Fruit fly (Drosophila melanogaster): ENCODE results near the gene CG3769.

The CG3769 gene

dm6 chr2L:9449257-9449972, 14.2 kb downstream of the CG3769 start (continued):
- TF ChIP-seq eve (GFP tag; optimal IDR thresholded peaks at IDR 0.05) (peak; percentile 92 to 99), CG2129 (GFP tag; IDR thresholded peaks at IDR 0.05; ENCODE audit: partially characterized antibody) (no peak)

dm6 chr2L:9452959-9453358, 17.8 kb downstream of the CG3769 start:
- TF ChIP-seq ind (GFP tag; optimal IDR thresholded peaks at IDR 0.05) (no peak), CG11093 (GFP tag; IDR thresholded peaks at IDR 0.05) (no peak), lmd (GFP tag; IDR thresholded peaks at IDR 0.05) (no peak), Gug (GFP tag; IDR thresholded peaks at IDR 0.05) (no peak), CG10959 (GFP tag; IDR thresholded peaks at IDR 0.05) (no peak), E2f2 (GFP tag; IDR thresholded peaks at IDR 0.05) (no peak), CG1602 (GFP tag; optimal IDR thresholded peaks at IDR 0.05) (no peak), CG1647 (GFP tag; optimal IDR thresholded peaks at IDR 0.05) (no peak), Opbp (GFP tag; IDR thresholded peaks at IDR 0.05; ENCODE audit: partially characterized antibody) (no peak), stc (GFP tag; IDR thresholded peaks at IDR 0.05) (no peak), CG14441 (GFP tag; IDR thresholded peaks at IDR 0.05) (no peak), HLHmδ (GFP tag; optimal IDR thresholded peaks at IDR 0.05) (no peak), Ets97D (GFP tag; optimal IDR thresholded peaks at IDR 0.05) (no peak), Dref (GFP tag; IDR thresholded peaks at IDR 0.05) (no peak), dmrt99B (tag; optimal IDR thresholded peaks at IDR 0.05) (no peak), pros (GFP tag; optimal IDR thresholded peaks at IDR 0.05) (no peak), dm (GFP tag; optimal IDR thresholded peaks at IDR 0.05) (no peak), BtbVII (GFP tag; optimal IDR thresholded peaks at IDR 0.05) (no peak), sens (GFP tag) (peak; percentile 76), tgo (GFP tag; IDR thresholded peaks at IDR 0.05) (no peak), CG6765 (GFP tag; optimal IDR thresholded peaks at IDR 0.05) (no peak), insv (GFP tag; optimal IDR thresholded peaks at IDR 0.05) (peak in 1 of 2 experiments; percentile 37), Hsf (GFP tag; optimal IDR thresholded peaks at IDR 0.05) (no peak), CG11504 (tag; optimal IDR thresholded peaks at IDR 0.05) (no peak), ftz-f1 (GFP tag; optimal IDR thresholded peaks at IDR 0.05) (no peak), CG18619 (GFP tag; optimal IDR thresholded peaks at IDR 0.05) (no peak), crp (GFP tag; optimal IDR thresholded peaks at IDR 0.05) (peak in 1 of 2 experiments; percentile 28), hbn (GFP tag; IDR thresholded peaks at IDR 0.05; ENCODE audit: partially characterized antibody) (no peak), hb (GFP tag; IDR thresholded peaks at IDR 0.05; ENCODE audit: partially characterized antibody) (no peak), chif (GFP tag; optimal IDR thresholded peaks at IDR 0.05) (no peak), gfzf (GFP tag; optimal IDR thresholded peaks at IDR 0.05) (no peak), ato (GFP tag; IDR thresholded peaks at IDR 0.05; ENCODE audit: partially characterized antibody) (no peak), grn (GFP tag; optimal IDR thresholded peaks at IDR 0.05) (no peak), CG1024 (GFP tag; IDR thresholded peaks at IDR 0.05) (no peak), btn (GFP tag; optimal IDR thresholded peaks at IDR 0.05) (no peak), CG4730 (GFP tag; IDR thresholded peaks at IDR 0.05) (no peak), onecut (GFP tag; IDR thresholded peaks at IDR 0.05) (peak; percentile 53), cad (GFP tag; optimal IDR thresholded peaks at IDR 0.05) (peak; percentile 10), lola (GFP tag; optimal IDR thresholded peaks at IDR 0.05) (no peak), ranshi (GFP tag; IDR thresholded peaks at IDR 0.05) (0 out of 2 replicates have a peak, but pooled peaks have one; percentile 13), bsh (GFP tag; optimal IDR thresholded peaks at IDR 0.05) (no peak), Antp (GFP tag; optimal IDR thresholded peaks at IDR 0.05) (no peak), shn (GFP tag; optimal IDR thresholded peaks at IDR 0.05) (no peak), scrt (GFP tag; optimal IDR thresholded peaks at IDR 0.05) (no peak), CG11247 (GFP tag; IDR thresholded peaks at IDR 0.05) (no peak), CG8765 (GFP tag; IDR thresholded peaks at IDR 0.05) (no peak), CG10209 (GFP tag; optimal IDR thresholded peaks at IDR 0.05) (no peak)
